Fruit fly (Drosophila melanogaster) whole organism, embryonic: Measurements from ENCODE around the gene mthl1.

ENCODE experiments used
- Blimp-1 ChIP-seq: fragments of 200-800 bp; sonication (Bioruptor generic); optimal IDR thresholded peaks from 3 replicates; lab custom pipeline; 2018; ENCODE audit warnings: missing biosample characterization, missing genetic modification characterization, mild to moderate bottlenecking, moderate library complexity, missing genetic modification reagents
- CG10209 ChIP-seq: fragments of 200-800 bp; sonication (Bioruptor generic); optimal IDR thresholded peaks from 3 replicates; lab custom pipeline; 2017; ENCODE audit warnings: missing biosample characterization, mild to moderate bottlenecking, missing genetic modification characterization, missing genetic modification reagents
- CG11247 ChIP-seq: fragments of 200-800 bp; sonication (Bioruptor generic); IDR thresholded peaks from 2 replicates; pipeline ENCODE4 v1.3.6; 2022; ENCODE audit warnings: missing biosample characterization, missing genetic modification characterization
- CG12071 ChIP-seq: fragments of 200-800 bp; sonication (Bioruptor generic); optimal IDR thresholded peaks from 3 replicates; lab custom pipeline; 2018; ENCODE audit warnings: missing biosample characterization, mild to moderate bottlenecking, missing genetic modification characterization
- CG12769 ChIP-seq: fragments of 200-800 bp; sonication (Bioruptor generic); optimal IDR thresholded peaks from 2 replicates; lab custom pipeline; 2019; ENCODE audit warnings: missing biosample characterization, mild to moderate bottlenecking, missing genetic modification characterization, moderate library complexity
- CG13894 ChIP-seq: fragments of 200-800 bp; sonication (Bioruptor generic); optimal IDR thresholded peaks from 3 replicates; lab custom pipeline; 2018; ENCODE audit warnings: missing biosample characterization, mild to moderate bottlenecking, missing genetic modification characterization, moderate library complexity
- CG14860 ChIP-seq: fragments of 200-800 bp; sonication (Bioruptor generic); IDR thresholded peaks from 3 replicates; pipeline ENCODE4 v1.3.6; 2022; ENCODE audit warnings: missing biosample characterization, missing genetic modification characterization; ENCODE audit not compliant: partially characterized antibody
- CG16779 ChIP-seq: fragments of 200-800 bp; sonication (Bioruptor generic); IDR thresholded peaks from 2 replicates; pipeline ENCODE4 v1.3.6; 2022; ENCODE audit warnings: missing biosample characterization, missing genetic modification characterization
- CG30431 ChIP-seq: fragments of 200-800 bp; sonication (Bioruptor generic); optimal IDR thresholded peaks from 2 replicates; lab custom pipeline; 2017; ENCODE audit warnings: missing biosample characterization, missing genetic modification characterization
- CG32532 ChIP-seq: fragments of 200-800 bp; sonication (Bioruptor generic); IDR thresholded peaks from 2 replicates; pipeline ENCODE4 v1.3.6; 2022; ENCODE audit warnings: missing biosample characterization, missing genetic modification characterization
- CG6175 ChIP-seq: fragments of 200-800 bp; sonication (Bioruptor generic); IDR thresholded peaks from 3 replicates; pipeline ENCODE4 v1.3.6; 2022; ENCODE audit warnings: missing biosample characterization, missing genetic modification characterization
- CG6683 ChIP-seq: fragments of 200-800 bp; sonication (Bioruptor generic); optimal IDR thresholded peaks from 2 replicates; lab custom pipeline; 2017; ENCODE audit warnings: missing biosample characterization, mild to moderate bottlenecking, missing genetic modification characterization, missing genetic modification reagents
- CG6813 ChIP-seq: fragments of 200-800 bp; sonication (Bioruptor generic); optimal IDR thresholded peaks from 2 replicates; lab custom pipeline; 2017; ENCODE audit warnings: missing biosample characterization, missing genetic modification characterization, mild to moderate bottlenecking, moderate library complexity, missing genetic modification reagents
- CG7556 ChIP-seq: fragments of 200-800 bp; sonication (Bioruptor generic); optimal IDR thresholded peaks from 2 replicates; lab custom pipeline; 2017; ENCODE audit warnings: missing biosample characterization, mild to moderate bottlenecking, missing genetic modification characterization
- CG9437 ChIP-seq: fragments of 200-800 bp; sonication (Bioruptor generic); optimal IDR thresholded peaks from 2 replicates; lab custom pipeline; 2018; ENCODE audit warnings: missing biosample characterization, mild to moderate bottlenecking, missing genetic modification characterization
- Deaf1 ChIP-seq: fragments of 200-800 bp; optimal IDR thresholded peaks from 3 replicates; lab custom pipeline; 2019; ENCODE audit warnings: missing biosample characterization, mild to moderate bottlenecking, missing genetic modification characterization, moderate library complexity
- Mad ChIP-seq: fragments of 200-800 bp; sonication (Bioruptor generic); optimal IDR thresholded peaks from 2 replicates; lab custom pipeline; 2016; ENCODE audit warnings: missing biosample characterization, missing genetic modification characterization
- Med ChIP-seq: fragments of 200-800 bp; sonication (Bioruptor generic); peaks from one replicate; lab custom pipeline; 2016; ENCODE audit warnings: missing biosample characterization, missing genetic modification characterization, mild to moderate bottlenecking, inconsistent platforms, moderate library complexity
- Nf-YB ChIP-seq: fragments of 200-800 bp; sonication (Bioruptor generic); optimal IDR thresholded peaks from 3 replicates; lab custom pipeline; 2019; ENCODE audit warnings: missing biosample characterization, mild to moderate bottlenecking, missing genetic modification characterization, moderate library complexity
- Rx ChIP-seq: fragments of 200-800 bp; sonication (Bioruptor generic); IDR thresholded peaks from 2 replicates; pipeline ENCODE4 v1.3.6; 2022; ENCODE audit warnings: missing biosample characterization, missing genetic modification characterization
- Xbp1 ChIP-seq: fragments of 200-800 bp; sonication (Bioruptor generic); optimal IDR thresholded peaks from 3 replicates; lab custom pipeline; 2016; ENCODE audit warnings: missing biosample characterization, mild to moderate bottlenecking, missing genetic modification characterization
- abd-A ChIP-seq: fragments of 200-800 bp; sonication (Bioruptor generic); optimal IDR thresholded peaks from 3 replicates; lab custom pipeline; 2019; ENCODE audit warnings: missing biosample characterization, mild to moderate bottlenecking, missing genetic modification characterization, moderate library complexity
- btn ChIP-seq: fragments of 200-800 bp; sonication (Bioruptor generic); optimal IDR thresholded peaks from 2 replicates; lab custom pipeline; 2016; ENCODE audit warnings: missing biosample characterization, missing genetic modification characterization
- chinmo ChIP-seq: fragments of 200-800 bp; sonication (Bioruptor generic); IDR thresholded peaks from 4 replicates; pipeline ENCODE4 v1.3.6; 2022; ENCODE audit warnings: missing biosample characterization, missing genetic modification characterization; ENCODE audit not compliant: partially characterized antibody
- crol ChIP-seq: fragments of 200-800 bp; sonication (Bioruptor generic); IDR thresholded peaks from 2 replicates; pipeline ENCODE4 v1.3.6; 2022; ENCODE audit warnings: missing biosample characterization, missing genetic modification characterization
- grau ChIP-seq: fragments of 200-800 bp; optimal IDR thresholded peaks from 3 replicates; lab custom pipeline; 2019; ENCODE audit warnings: missing biosample characterization, mild to moderate bottlenecking, missing genetic modification characterization, moderate library complexity
- gsb ChIP-seq: fragments of 200-800 bp; sonication (Bioruptor generic); IDR thresholded peaks from 2 replicates; pipeline ENCODE4 v1.3.6; 2022; ENCODE audit warnings: missing biosample characterization, missing genetic modification characterization
- hbn ChIP-seq: fragments of 200-800 bp; sonication (Bioruptor generic); IDR thresholded peaks from 2 replicates; pipeline ENCODE4 v1.3.6; 2022; ENCODE audit warnings: missing biosample characterization, missing genetic modification characterization; ENCODE audit not compliant: partially characterized antibody
- lbe ChIP-seq: fragments of 200-800 bp; sonication (Bioruptor generic); optimal IDR thresholded peaks from 2 replicates; lab custom pipeline; 2016; ENCODE audit warnings: missing biosample characterization, mild to moderate bottlenecking, missing genetic modification characterization
- p53 ChIP-seq: fragments of 200-800 bp; sonication (Bioruptor generic); optimal IDR thresholded peaks from 2 replicates; lab custom pipeline; 2016; ENCODE audit warnings: missing biosample characterization, missing genetic modification characterization
- ranshi ChIP-seq: fragments of 200-800 bp; sonication (Bioruptor generic); IDR thresholded peaks from 2 replicates; pipeline ENCODE4 v1.3.6; 2022; ENCODE audit warnings: missing biosample characterization, missing genetic modification characterization
- sd ChIP-seq: fragments of 200-800 bp; sonication (Bioruptor generic); optimal IDR thresholded peaks from 3 replicates; lab custom pipeline; 2018; ENCODE audit warnings: missing biosample characterization, mild to moderate bottlenecking, missing genetic modification characterization, moderate library complexity
- sens ChIP-seq: fragments of 200-800 bp; sonication (Bioruptor generic); peaks from one replicate; lab custom pipeline; 2016; ENCODE audit warnings: missing biosample characterization, missing genetic modification characterization
- sima ChIP-seq: fragments of 200-800 bp; sonication (Bioruptor generic); optimal IDR thresholded peaks from 2 replicates; lab custom pipeline; 2016; ENCODE audit warnings: missing biosample characterization, missing genetic modification characterization
- zen ChIP-seq: fragments of 200-800 bp; sonication (Bioruptor generic); optimal IDR thresholded peaks from 3 replicates; lab custom pipeline; 2018; ENCODE audit warnings: missing biosample characterization, mild to moderate bottlenecking, missing genetic modification characterization, moderate library complexity

The mthl1 gene

dm6 chrX:16610601-16611058 lies 30.1 kb upstream of the mthl1 start, which contains the start of gene mbt (continued):
- TF ChIP-seq CG16779 (GFP tag; lab: Robert Waterston, UW) (no peak), CG10209 (no peak), CG6175 (no peak), crol (GFP tag; lab: Robert Waterston, UW) (no peak), CG12071 (GFP tag; lab: Kevin White, UChicago) (no peak), CG9437 (no peak), btn (GFP tag; lab: Kevin White, UChicago) (no peak), Xbp1 (GFP tag; lab: Kevin White, UChicago) (no peak), CG7556 (GFP tag; lab: Kevin White, UChicago) (peak; percentile 10), Rx (GFP tag; lab: Robert Waterston, UW) (no peak), CG30431 (GFP tag; lab: Kevin White, UChicago) (no peak), Mad (GFP tag; lab: Kevin White, UChicago) (no peak), Deaf1 (peak; percentile 75), Nf-YB (GFP tag; lab: Kevin White, UChicago) (peak; percentile 7), ranshi (GFP tag; lab: Robert Waterston, UW) (no peak), gsb (GFP tag; lab: Robert Waterston, UW) (no peak), hbn (GFP tag; lab: Robert Waterston, UW) (peak; percentile 89), CG14860 (GFP tag; lab: Robert Waterston, UW) (peak; percentile 82), CG12769 (tag; lab: Kevin White, UChicago) (peak; percentile 93), sima (GFP tag; lab: Kevin White, UChicago) (no peak), zen (tag; lab: Kevin White, UChicago) (peak; percentile 24), lbe (GFP tag; lab: Kevin White, UChicago) (no peak), CG32532 (GFP tag; lab: Robert Waterston, UW) (peak; percentile 21; the same call in 1 of the 2 replicates)

- TF ChIP-seq CG6683 (GFP tag; lab: Kevin White, UChicago) (no peak), chinmo (GFP tag; lab: Robert Waterston, UW) (0 out of 4 replicates have a peak, but pooled peaks have one; percentile 36), CG11247 (GFP tag; lab: Robert Waterston, UW) (peak; percentile 40; the same call in 1 of the 2 replicates), sd (tag; lab: Kevin White, UChicago) (peak; percentile 13), Blimp-1 (GFP tag; lab: Kevin White, UChicago) (peak; percentile 85), p53 (GFP tag; lab: Kevin White, UChicago) (no peak), CG12769 (tag; lab: Kevin White, UChicago) (peak; percentile 87), sens (GFP tag; lab: Kevin White, UChicago) (peak; percentile 6), CG13894 (tag; lab: Kevin White, UChicago) (peak; percentile 41), Med (GFP tag; lab: Kevin White, UChicago) (peak; percentile 48), grau (peak; percentile 72), CG6813 (GFP tag; lab: Kevin White, UChicago) (no peak), abd-A (tag; lab: Kevin White, UChicago) (peak; percentile 16)
Measured at dm6 chrX:16616773-16617738, 23.7 kb upstream of the mthl1 start.
